Worm (Caenorhabditis elegans): ENCODE data around the gene F32D8.15.
A peak's percentile ranks its signal among the peaks of the same experiment; 100 is the strongest.

F32D8.15 gene

DNA sequence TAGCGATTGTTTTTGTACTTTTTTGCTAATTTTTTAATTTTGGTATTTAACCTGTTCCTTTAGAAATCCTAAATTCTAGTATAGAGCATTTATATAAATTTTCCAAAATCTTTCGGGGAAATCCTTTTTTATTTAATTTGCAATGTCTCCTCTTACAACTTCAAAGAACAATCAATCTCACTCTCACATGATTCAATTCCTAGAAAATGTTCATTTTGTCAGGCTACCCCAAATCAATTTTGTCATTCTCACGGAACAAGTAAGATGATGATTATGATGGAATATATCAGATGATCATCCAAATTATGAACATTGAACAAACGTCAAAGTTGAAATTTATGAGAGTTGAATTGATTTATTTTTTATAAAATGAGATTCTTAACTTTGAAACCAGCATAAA lies 33.4 kb downstream of the F32D8.15 start (continued):
- TF ChIP-seq mep-1 (tag; optimal IDR thresholded peaks at IDR 0.05): peak; percentile 70
- TF ChIP-seq F49E8.2 (tag; optimal IDR thresholded peaks at IDR 0.05; ENCODE audit: borderline replicate concordance): no peak
- no peak for TF ChIP-seq unc-130 (GFP tag; optimal IDR thresholded peaks at IDR 0.05)
- TF ChIP-seq daf-19 (GFP tag; conservative IDR thresholded peaks at IDR 0.05): no peak
- no peak for TF ChIP-seq nhr-237 (tag; optimal IDR thresholded peaks at IDR 0.05)
- peak in 1 of 2 experiments; percentile 29 for TF ChIP-seq mdl-1 (tag; optimal IDR thresholded peaks at IDR 0.05)
- no peak; the same call in 1 of the 2 replicates for TF ChIP-seq pha-4 (GFP tag; IDR thresholded peaks at IDR 0.05)
- no peak for TF ChIP-seq pha-4 (tag; optimal IDR thresholded peaks at IDR 0.05)
- TF ChIP-seq mes-2 (tag; optimal IDR thresholded peaks at IDR 0.05; ENCODE audit: poor library complexity, severe bottlenecking): no peak
- TF ChIP-seq lin-15B (tag; optimal IDR thresholded peaks at IDR 0.05): no peak
- TF ChIP-seq cey-2 (tag; optimal IDR thresholded peaks at IDR 0.05; ENCODE audit: borderline replicate concordance, insufficient read depth): no peak
- TF ChIP-seq Y105C5A.15 (GFP tag; IDR thresholded peaks at IDR 0.05): no peak
- peak; percentile 22 for TF ChIP-seq nhr-11 (tag; optimal IDR thresholded peaks at IDR 0.05)
- peak; percentile 37 for TF ChIP-seq dve-1 (tag; optimal IDR thresholded peaks at IDR 0.05; ENCODE audit: insufficient read depth)
- no peak for TF ChIP-seq tra-1 (GFP tag; IDR thresholded peaks at IDR 0.05)

DNA sequence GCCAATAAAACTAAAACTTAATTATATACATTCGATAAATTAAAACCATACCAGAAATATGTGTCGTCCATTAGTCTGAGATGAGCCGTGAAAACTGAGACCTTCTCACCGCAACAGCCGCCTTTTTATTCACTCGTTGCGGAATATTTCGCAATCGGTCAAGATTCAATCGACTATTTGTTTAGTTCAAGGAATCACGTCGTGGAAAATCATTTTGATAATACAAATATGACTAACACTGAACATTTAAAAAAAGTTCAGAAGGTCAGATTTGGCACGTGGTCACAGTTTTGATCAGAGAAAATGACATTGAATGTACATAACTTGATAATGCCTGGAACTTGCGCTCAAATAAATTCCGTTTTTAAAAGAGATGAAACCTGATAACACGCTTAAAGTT lies 34.9 kb downstream of the F32D8.15 start, which contains the start of gene F17C11.11:
TSS of gene F17C11.11 (minus strand) at position 79 of the 400 bp plus-strand sequence.
- TF ChIP-seq nhr-25 (tag; optimal IDR thresholded peaks at IDR 0.05; ENCODE audit: borderline replicate concordance, insufficient read depth) (no peak), hif-1 (tag; optimal IDR thresholded peaks at IDR 0.05) (peak in 1 of 2 experiments; percentile 6), unc-130 (GFP tag; optimal IDR thresholded peaks at IDR 0.05) (no peak), hlh-30 (tag; optimal IDR thresholded peaks at IDR 0.05; ENCODE audit: insufficient read depth) (peak; percentile 75), daf-16 (GFP tag; optimal IDR thresholded peaks at IDR 0.05) (no peak), daf-16 (tag; optimal IDR thresholded peaks at IDR 0.05) (peak; percentile 77), ceh-44 (GFP tag; IDR thresholded peaks at IDR 0.05) (no peak), aha-1 (tag) (peak; percentile 83), cey-2 (tag; optimal IDR thresholded peaks at IDR 0.05; ENCODE audit: borderline replicate concordance, insufficient read depth) (peak; percentile 43), tra-1 (GFP tag; IDR thresholded peaks at IDR 0.05) (0 out of 2 replicates have a peak, but pooled peaks have one; percentile 9), mxl-3 (GFP tag; optimal IDR thresholded peaks at IDR 0.05) (peak; percentile 35), dve-1 (tag; optimal IDR thresholded peaks at IDR 0.05; ENCODE audit: insufficient read depth) (peak; percentile 88), dmd-6 (GFP tag; IDR thresholded peaks at IDR 0.05) (peak; percentile 77), nhr-48 (tag; optimal IDR thresholded peaks at IDR 0.05) (peak; percentile 24), nhr-6 (tag; optimal IDR thresholded peaks at IDR 0.05) (peak; percentile 36), zip-2 (tag; optimal IDR thresholded peaks at IDR 0.05) (peak; percentile 96), mdl-1 (tag; optimal IDR thresholded peaks at IDR 0.05) (peak in 1 of 2 experiments; percentile 44), D1046.2 (GFP tag; IDR thresholded peaks at IDR 0.05) (no peak), hlh-11 (tag; optimal IDR thresholded peaks at IDR 0.05) (peak; percentile 63), ztf-7 (tag; optimal IDR thresholded peaks at IDR 0.05) (peak; percentile 76)

DNA sequence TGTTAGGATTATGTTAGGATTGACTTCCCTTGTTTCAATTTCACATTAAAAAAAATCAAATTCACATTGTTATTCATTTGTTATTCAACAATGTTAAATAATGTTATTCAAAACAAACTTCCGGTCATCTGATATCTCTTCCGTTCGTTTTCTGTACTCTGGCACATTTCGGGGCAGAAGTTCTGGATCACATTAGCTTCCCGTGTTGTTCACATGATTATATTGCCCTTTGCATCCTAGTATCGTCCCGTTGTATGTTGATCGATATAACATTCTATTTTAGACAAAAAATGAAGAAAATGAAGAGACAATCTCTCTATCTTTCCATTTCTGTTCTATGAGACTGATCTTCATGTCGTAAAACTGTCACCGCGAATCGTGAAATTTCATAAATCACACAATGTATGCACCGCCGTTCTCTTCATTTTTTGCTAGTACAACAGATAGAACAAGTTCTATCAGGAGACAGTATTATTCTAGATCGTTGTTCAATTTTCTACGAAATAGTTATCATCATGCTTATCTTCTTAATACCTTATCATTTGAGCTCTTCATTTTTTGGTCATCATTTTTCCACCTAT lies 36.2 kb downstream of the F32D8.15 start:
- TF ChIP-seq unc-62 (GFP tag; optimal IDR thresholded peaks at IDR 0.05 in 1 of 2): peak in 1 of 2 experiments; percentile 44
- no peak for TF ChIP-seq unc-62 (tag; optimal IDR thresholded peaks at IDR 0.05)
- no peak for TF ChIP-seq nhr-28 (tag; optimal IDR thresholded peaks at IDR 0.05)
- peak; percentile 72 for TF ChIP-seq aha-1 (tag)
- TF ChIP-seq attf-4 (tag; optimal IDR thresholded peaks at IDR 0.05): no peak
- TF ChIP-seq nhr-76 (tag; optimal IDR thresholded peaks at IDR 0.05): no peak
- peak; percentile 84 for TF ChIP-seq php-3 (GFP tag; IDR thresholded peaks at IDR 0.05)
- peak; percentile 96 for TF ChIP-seq mxl-2 (GFP tag; conservative IDR thresholded peaks at IDR 0.05)
- TF ChIP-seq daf-12 (tag; optimal IDR thresholded peaks at IDR 0.05): no peak
- no peak for TF ChIP-seq pqm-1 (tag; optimal IDR thresholded peaks at IDR 0.05)
- TF ChIP-seq lin-1 (GFP tag; IDR thresholded peaks at IDR 0.05): no peak
- TF ChIP-seq ceh-20 (GFP tag; IDR thresholded peaks at IDR 0.05): peak; percentile 32; the same call in 1 of the 2 replicates
- TF ChIP-seq unc-130 (GFP tag; optimal IDR thresholded peaks at IDR 0.05): no peak
- TF ChIP-seq duxl-1 (tag; optimal IDR thresholded peaks at IDR 0.05; ENCODE audit: poor library complexity): no peak
- no peak for TF ChIP-seq zip-2 (tag; optimal IDR thresholded peaks at IDR 0.05)
- TF ChIP-seq madf-5 (GFP tag; IDR thresholded peaks at IDR 0.05): no peak
- peak; percentile 80 for TF ChIP-seq hlh-30 (tag; optimal IDR thresholded peaks at IDR 0.05; ENCODE audit: insufficient read depth)
- TF ChIP-seq dve-1 (tag; optimal IDR thresholded peaks at IDR 0.05; ENCODE audit: insufficient read depth): peak; percentile 46
- no peak for TF ChIP-seq F26F4.8 (GFP tag; conservative IDR thresholded peaks at IDR 0.05)
- TF ChIP-seq lir-3 (tag; optimal IDR thresholded peaks at IDR 0.05): no peak
